Worm (Caenorhabditis elegans): ENCODE data around the gene H20J04.9.

DNA sequence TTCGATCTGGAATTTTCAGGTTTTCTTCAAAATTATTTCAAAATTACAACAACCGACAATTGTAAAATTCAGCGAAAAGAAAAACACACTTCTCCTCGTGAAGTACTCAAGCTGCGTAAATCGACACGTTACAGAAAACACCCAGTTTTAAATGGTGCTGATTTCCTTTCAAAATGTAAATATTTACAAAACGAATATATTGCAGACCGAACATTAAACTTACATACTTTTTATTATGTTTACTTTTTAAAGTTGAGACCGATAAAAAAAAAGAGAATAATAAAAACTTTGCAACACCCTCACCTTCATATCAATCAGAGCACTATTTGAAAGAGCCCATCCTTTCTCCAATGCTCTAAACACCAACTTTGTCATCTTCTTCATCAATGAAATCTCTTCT lies 19.9 kb downstream of the H20J04.9 start:
- TF ChIP-seq ceh-90 (tag; optimal IDR thresholded peaks at IDR 0.05), result no peak
- TF ChIP-seq elt-3 (tag; optimal IDR thresholded peaks at IDR 0.05), result no peak
- no peak for TF ChIP-seq ets-5 (GFP tag; IDR thresholded peaks at IDR 0.05)

Measured in whole organism, L1 larva.